Worm (Caenorhabditis elegans): ENCODE results near the gene twk-22.

DNA sequence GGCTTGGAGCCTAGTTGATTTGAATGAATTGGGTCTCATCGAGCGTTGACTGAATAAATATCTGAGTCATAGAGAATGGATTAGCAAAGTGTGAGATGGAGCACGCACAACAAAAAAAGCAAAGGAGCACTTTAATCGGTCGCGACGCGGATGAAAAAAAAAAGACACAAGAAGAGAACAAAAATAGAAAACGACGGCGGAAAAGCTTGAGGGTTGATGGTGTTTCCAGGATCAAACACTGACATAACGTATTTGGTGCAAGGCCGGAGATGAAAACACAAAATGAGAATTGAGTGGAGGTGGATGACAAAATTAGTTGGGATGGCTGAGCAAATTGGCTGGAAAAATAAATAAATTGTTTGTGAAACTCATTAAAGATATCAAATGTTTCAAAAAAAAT, 13.3 kb upstream of the twk-22 start, which contains the start of gene F52E10.4:
- TF ChIP-seq flt-1 (GFP tag; IDR thresholded peaks at IDR 0.05): no peak
- no peak for TF ChIP-seq tab-1 (GFP tag; IDR thresholded peaks at IDR 0.05)
- no peak for TF ChIP-seq ref-1 (GFP tag; conservative IDR thresholded peaks at IDR 0.05)
- TF ChIP-seq klf-2 (GFP tag; conservative IDR thresholded peaks at IDR 0.05): no peak
- no peak for TF ChIP-seq ztf-29 (GFP tag; IDR thresholded peaks at IDR 0.05)
- no peak for TF ChIP-seq ztf-23 (GFP tag; IDR thresholded peaks at IDR 0.05)
- TF ChIP-seq T22C8.4 (GFP tag; IDR thresholded peaks at IDR 0.05): no peak
- no peak for TF ChIP-seq med-1 (GFP tag; optimal IDR thresholded peaks at IDR 0.05; ENCODE audit: insufficient read depth)
- no peak for TF ChIP-seq cog-1 (tag; optimal IDR thresholded peaks at IDR 0.05)

Measured in whole organism, midembryonic.